Worm (Caenorhabditis elegans) whole organism, young adult: ENCODE results near the gene prdx-2.

Source experiments
- B0019.2 ChIP-seq: fragments of 200-800 bp; sonication (Bioruptor generic); conservative IDR thresholded peaks from 2 replicates; pipeline ENCODE4 v1.3.6; 2022; ENCODE audit warnings: missing genetic modification reagents, missing genetic modification characterization, missing compliant biosample characterization
- B0261.1 ChIP-seq: sonication (generic microtip); optimal IDR thresholded peaks from 2 replicates; lab custom pipeline; 2016; ENCODE audit warnings: mild to moderate bottlenecking, missing genetic modification characterization, moderate library complexity, missing compliant biosample characterization
- C17E4.6 ChIP-seq: fragments of 200-800 bp; sonication (Bioruptor generic); IDR thresholded peaks from 2 replicates; pipeline ENCODE4 v1.3.6; 2022; ENCODE audit warnings: missing genetic modification reagents, missing genetic modification characterization, missing compliant biosample characterization
- F10E7.11 ChIP-seq: sonication (generic microtip); optimal IDR thresholded peaks from 2 replicates; lab custom pipeline; 2017; ENCODE audit warnings: mild to moderate bottlenecking, missing genetic modification characterization, moderate library complexity, missing compliant biosample characterization
- F23B12.7 ChIP-seq: sonication (generic microtip); optimal IDR thresholded peaks from 2 replicates; lab custom pipeline; 2017; ENCODE audit warnings: missing genetic modification characterization, mild to moderate bottlenecking, missing compliant biosample characterization, antibody characterized with exemption, moderate library complexity; ENCODE audit not compliant: insufficient read depth
- F33H1.4 ChIP-seq: fragments of 200-800 bp; sonication (Bioruptor generic); IDR thresholded peaks from 2 replicates; pipeline ENCODE4 v1.3.6; 2022; ENCODE audit warnings: missing genetic modification reagents, missing genetic modification characterization, missing compliant biosample characterization
- F39B2.1 ChIP-seq: fragments of 200-800 bp; sonication (Bioruptor generic); IDR thresholded peaks from 2 replicates; pipeline ENCODE4 v1.3.6; 2022; ENCODE audit warnings: missing genetic modification reagents, missing genetic modification characterization, missing compliant biosample characterization
- F55B11.4 ChIP-seq: sonication (generic microtip); optimal IDR thresholded peaks from 2 replicates; lab custom pipeline; 2016; ENCODE audit warnings: missing compliant biosample characterization, missing genetic modification characterization, borderline replicate concordance; ENCODE audit not compliant: insufficient read depth
- F57A8.1 ChIP-seq: fragments of 200-800 bp; sonication (Bioruptor generic); optimal IDR thresholded peaks from 2 replicates; lab custom pipeline; 2018; ENCODE audit warnings: mild to moderate bottlenecking, missing genetic modification characterization, moderate library complexity, missing compliant biosample characterization
- T26A5.8 ChIP-seq: sonication (generic microtip); optimal IDR thresholded peaks from 2 replicates; lab custom pipeline; 2016; ENCODE audit warnings: missing genetic modification characterization, missing compliant biosample characterization
- Y56A3A.18 ChIP-seq: fragments of 200-800 bp; sonication (Bioruptor generic); IDR thresholded peaks from 2 replicates; pipeline ENCODE4 v1.3.6; 2022; ENCODE audit warnings: missing genetic modification reagents, missing genetic modification characterization, missing compliant biosample characterization
- Y67H2A.10 ChIP-seq: fragments of 200-800 bp; sonication (Bioruptor generic); conservative IDR thresholded peaks from 2 replicates; pipeline ENCODE4 v1.3.6; 2022; ENCODE audit warnings: missing genetic modification reagents, missing genetic modification characterization, missing compliant biosample characterization
- Y79H2A.3 ChIP-seq: fragments of 200-800 bp; sonication (Bioruptor generic); conservative IDR thresholded peaks from 2 replicates; pipeline ENCODE4 v1.3.6; 2022; ENCODE audit warnings: missing genetic modification reagents, missing genetic modification characterization, missing compliant biosample characterization
- ama-1 ChIP-seq, 3 experiments: fragments of 150-350 bp in 1 of 3; sonication (generic microtip) in 2 of 3; optimal IDR thresholded peaks; 2 replicates each; lab custom pipeline; 2014 to 2018; ENCODE audit warnings: missing biosample characterization in 2 of 3, missing genetic modification characterization in 2 of 3, missing genetic modification reagents in 2 of 3
- aptf-2 ChIP-seq: fragments of 200-800 bp; sonication (Bioruptor generic); conservative IDR thresholded peaks from 2 replicates; pipeline ENCODE4 v1.3.6; 2022; ENCODE audit warnings: missing genetic modification reagents, missing genetic modification characterization, missing compliant biosample characterization
- attf-6 ChIP-seq: fragments of 200-800 bp; sonication (Bioruptor generic); IDR thresholded peaks from 2 replicates; pipeline ENCODE4 v1.3.6; 2022; ENCODE audit warnings: missing genetic modification reagents, missing genetic modification characterization, missing compliant biosample characterization
- bed-1 ChIP-seq: fragments of 200-800 bp; sonication (Bioruptor generic); IDR thresholded peaks from 2 replicates; pipeline ENCODE4 v1.3.6; 2022; ENCODE audit warnings: missing genetic modification reagents, missing genetic modification characterization, missing compliant biosample characterization
- cebp-1 ChIP-seq, 2 experiments: fragments of 200-800 bp in 1 of 2; sonication (Bioruptor generic) in 1 of 2; sonication (generic microtip) in 1 of 2; IDR thresholded peaks in 1 of 2; optimal IDR thresholded peaks in 1 of 2; 2 replicates each; pipeline versions ENCODE4 v1.3.6 to Lab custom; 2017 to 2022; ENCODE audit warnings: missing compliant biosample characterization in 2 of 2, missing genetic modification characterization in 2 of 2, mild to moderate bottlenecking in 1 of 2, missing genetic modification reagents in 1 of 2, moderate library complexity in 1 of 2
- cebp-2 ChIP-seq: fragments of 200-800 bp; sonication (Bioruptor generic); IDR thresholded peaks from 2 replicates; pipeline ENCODE4 v1.3.6; 2022; ENCODE audit warnings: missing genetic modification characterization, missing compliant biosample characterization
- ceh-27 ChIP-seq: fragments of 200-800 bp; sonication (Bioruptor generic); optimal IDR thresholded peaks from 2 replicates; lab custom pipeline; 2018; ENCODE audit warnings: mild to moderate bottlenecking, missing genetic modification characterization, moderate library complexity, missing compliant biosample characterization
- ceh-40 ChIP-seq: fragments of 200-800 bp; sonication (Bioruptor generic); IDR thresholded peaks from 2 replicates; pipeline ENCODE4 v1.3.6; 2022; ENCODE audit warnings: missing genetic modification characterization, missing compliant biosample characterization
- efl-1 ChIP-seq: fragments of 150-350 bp; optimal IDR thresholded peaks from 2 replicates; lab custom pipeline; 2014; ENCODE audit warnings: missing biosample characterization, missing genetic modification reagents, missing genetic modification characterization
- egl-44 ChIP-seq: fragments of 200-800 bp; sonication (Bioruptor generic); IDR thresholded peaks from 2 replicates; pipeline ENCODE4 v1.3.6; 2022; ENCODE audit warnings: missing genetic modification reagents, missing genetic modification characterization, missing compliant biosample characterization
- egrh-3 ChIP-seq: fragments of 200-800 bp; sonication (Bioruptor generic); IDR thresholded peaks from 2 replicates; pipeline ENCODE4 v1.3.6; 2022; ENCODE audit warnings: missing genetic modification reagents, missing genetic modification characterization, missing compliant biosample characterization
- gei-17 ChIP-seq: fragments of 200-800 bp; sonication (Bioruptor generic); optimal IDR thresholded peaks from 2 replicates; lab custom pipeline; 2018; ENCODE audit warnings: mild to moderate bottlenecking, missing genetic modification characterization, missing compliant biosample characterization
- hlh-12 ChIP-seq: sonication (generic microtip); optimal IDR thresholded peaks from 2 replicates; lab custom pipeline; 2016; ENCODE audit warnings: missing genetic modification characterization, missing compliant biosample characterization
- hlh-26 ChIP-seq: fragments of 200-800 bp; sonication (Bioruptor generic); conservative IDR thresholded peaks from 2 replicates; pipeline ENCODE4 v1.3.6; 2022; ENCODE audit warnings: missing genetic modification reagents, missing genetic modification characterization, missing compliant biosample characterization
- hsf-1 ChIP-seq: fragments of 200-800 bp; sonication (Bioruptor generic); IDR thresholded peaks from 2 replicates; pipeline ENCODE4 v1.3.6; 2022; ENCODE audit warnings: missing genetic modification reagents, missing genetic modification characterization, missing compliant biosample characterization
- lag-1 ChIP-seq: fragments of 200-800 bp; sonication (Bioruptor generic); IDR thresholded peaks from 2 replicates; pipeline ENCODE4 v1.3.6; 2022; ENCODE audit warnings: missing genetic modification reagents, missing genetic modification characterization, missing compliant biosample characterization
- lin-26 ChIP-seq: fragments of 200-800 bp; sonication (Bioruptor generic); IDR thresholded peaks from 2 replicates; pipeline ENCODE4 v1.3.6; 2022; ENCODE audit warnings: missing genetic modification reagents, missing genetic modification characterization, missing compliant biosample characterization
- lin-54 ChIP-seq: fragments of 200-800 bp; sonication (Bioruptor generic); optimal IDR thresholded peaks from 2 replicates; lab custom pipeline; 2018; ENCODE audit warnings: mild to moderate bottlenecking, missing genetic modification characterization, missing compliant biosample characterization
- madf-3 ChIP-seq: fragments of 200-800 bp; sonication (Bioruptor generic); IDR thresholded peaks from 2 replicates; pipeline ENCODE4 v1.3.6; 2022; ENCODE audit warnings: missing genetic modification reagents, missing genetic modification characterization, missing compliant biosample characterization
- nfya-2 ChIP-seq: fragments of 200-800 bp; sonication (Bioruptor generic); IDR thresholded peaks from 2 replicates; pipeline ENCODE4 v1.3.6; 2022; ENCODE audit warnings: missing genetic modification reagents, missing genetic modification characterization, missing compliant biosample characterization
- nfyb-1 ChIP-seq: fragments of 200-800 bp; sonication (Bioruptor generic); IDR thresholded peaks from 2 replicates; pipeline ENCODE4 v1.3.6; 2022; ENCODE audit warnings: missing genetic modification reagents, missing genetic modification characterization, missing compliant biosample characterization
- nhr-27 ChIP-seq: fragments of 200-800 bp; sonication (Bioruptor generic); optimal IDR thresholded peaks from 2 replicates; lab custom pipeline; 2018; ENCODE audit warnings: mild to moderate bottlenecking, missing genetic modification characterization, moderate library complexity, missing compliant biosample characterization
- nhr-90 ChIP-seq: sonication (generic microtip); optimal IDR thresholded peaks from 2 replicates; lab custom pipeline; 2016; ENCODE audit warnings: missing genotype, mild to moderate bottlenecking, missing genetic modification characterization, missing compliant biosample characterization
- sdz-38 ChIP-seq: sonication (generic microtip); optimal IDR thresholded peaks from 2 replicates; lab custom pipeline; 2016; ENCODE audit warnings: missing genotype, missing genetic modification characterization, missing compliant biosample characterization
- sea-2 ChIP-seq: fragments of 200-800 bp; sonication (Bioruptor generic); IDR thresholded peaks from 2 replicates; pipeline ENCODE4 v1.3.6; 2022; ENCODE audit warnings: missing genetic modification characterization, missing compliant biosample characterization
- snpc-1.1 ChIP-seq: sonication (generic microtip); optimal IDR thresholded peaks from 2 replicates; lab custom pipeline; 2017; ENCODE audit warnings: missing genetic modification characterization, mild to moderate bottlenecking, missing compliant biosample characterization, antibody characterized with exemption, moderate library complexity, missing genotype, missing genetic modification reagents; ENCODE audit not compliant: insufficient read depth
- snpc-1.3 ChIP-seq: sonication (generic microtip); optimal IDR thresholded peaks from 2 replicates; lab custom pipeline; 2017; ENCODE audit warnings: missing genetic modification characterization, mild to moderate bottlenecking, missing compliant biosample characterization, antibody characterized with exemption, moderate library complexity, missing genotype, missing genetic modification reagents; ENCODE audit not compliant: insufficient read depth
- snpc-3.4 ChIP-seq: sonication (generic microtip); optimal IDR thresholded peaks from 2 replicates; lab custom pipeline; 2017; ENCODE audit warnings: missing genetic modification characterization, mild to moderate bottlenecking, missing compliant biosample characterization, antibody characterized with exemption, moderate library complexity, missing genotype, missing genetic modification reagents
- tbx-9 ChIP-seq: sonication (generic microtip); optimal IDR thresholded peaks from 2 replicates; lab custom pipeline; 2016; ENCODE audit warnings: borderline replicate concordance, missing genetic modification characterization, inconsistent platforms, missing compliant biosample characterization
- unc-62 ChIP-seq: fragments of 150-350 bp; optimal IDR thresholded peaks from 2 replicates; lab custom pipeline; 2014; ENCODE audit warnings: missing biosample characterization, missing genetic modification reagents, missing genetic modification characterization
- xnd-1 ChIP-seq: sonication (generic microtip); optimal IDR thresholded peaks from 2 replicates; lab custom pipeline; 2016; ENCODE audit warnings: missing genotype, missing genetic modification reagents, missing genetic modification characterization, missing compliant biosample characterization
- zfh-2 ChIP-seq: fragments of 200-800 bp; sonication (Bioruptor generic); conservative IDR thresholded peaks from 2 replicates; pipeline ENCODE4 v1.3.6; 2022; ENCODE audit warnings: missing genetic modification reagents, missing genetic modification characterization, missing compliant biosample characterization
- ztf-26 ChIP-seq: sonication (generic microtip); optimal IDR thresholded peaks from 2 replicates; lab custom pipeline; 2017; ENCODE audit warnings: missing genetic modification characterization, missing compliant biosample characterization

Gene prdx-2

DNA sequence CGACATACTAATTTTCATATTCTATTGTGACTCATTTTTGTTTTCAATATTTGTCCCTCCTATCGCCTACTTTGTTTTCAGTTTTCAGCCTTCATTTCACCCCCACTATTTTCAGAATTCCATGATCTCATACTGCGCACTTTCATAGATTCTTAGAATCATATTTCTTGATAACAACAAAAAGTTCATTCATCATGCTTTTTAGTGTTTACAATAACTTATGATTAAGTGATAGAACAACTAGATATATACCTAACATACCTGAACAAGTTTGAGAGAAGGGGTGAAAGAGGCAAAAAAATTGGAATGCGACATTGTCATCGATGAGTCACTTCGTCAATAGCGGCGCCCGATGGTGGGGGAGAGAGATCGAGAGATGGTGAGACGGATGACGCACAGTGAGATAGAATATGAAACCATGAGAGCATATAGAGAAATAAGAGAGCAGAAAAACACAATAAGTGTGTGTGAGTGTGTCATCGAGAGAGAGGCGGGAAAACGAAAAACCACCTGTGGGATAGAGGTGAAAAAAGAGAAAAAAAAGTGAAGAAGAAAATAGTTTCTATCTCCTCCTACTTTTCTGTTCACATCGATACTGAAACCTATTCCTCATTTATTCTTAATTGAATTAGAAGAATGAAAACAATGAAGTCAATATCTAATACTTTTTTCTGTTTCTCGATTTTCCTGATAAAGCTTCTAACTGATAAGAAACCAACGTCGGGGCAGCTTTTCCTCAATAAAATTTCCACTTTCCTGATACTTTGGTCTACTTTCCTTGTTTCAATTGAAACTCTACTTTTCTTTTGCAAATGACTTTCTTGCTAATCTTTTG, 41.1 kb upstream of the prdx-2 start (continued):
- TF ChIP-seq F10E7.11 (tag; lab: Kevin White, UChicago) (no peak), nhr-90 (tag; lab: Kevin White, UChicago) (no peak), unc-62 (peak; percentile 54), B0261.1 (tag; lab: Kevin White, UChicago) (no peak), snpc-1.1 (tag; lab: Kevin White, UChicago) (no peak), efl-1 (GFP tag; lab: Kevin White, UChicago) (peak; percentile 22), Y67H2A.10 (GFP tag; lab: Robert Waterston, UW) (no peak), hlh-26 (GFP tag; lab: Robert Waterston, UW) (no peak), C17E4.6 (no peak), F39B2.1 (GFP tag; lab: Robert Waterston, UW) (no peak), bed-1 (GFP tag; lab: Robert Waterston, UW) (no peak), lin-26 (0 out of 2 replicates have a peak, but pooled peaks have one; percentile 44), zfh-2 (peak; percentile 90), gei-17 (no peak), lag-1 (GFP tag; lab: Robert Waterston, UW) (no peak), ztf-26 (tag; lab: Kevin White, UChicago) (peak; percentile 11), nfyb-1 (GFP tag; lab: Robert Waterston, UW) (peak; percentile 49; the same call in 1 of the 2 replicates), egrh-3 (GFP tag; lab: Robert Waterston, UW) (no peak), F23B12.7 (tag; lab: Kevin White, UChicago) (no peak), ceh-40 (GFP tag; lab: Robert Waterston, UW) (0 out of 2 replicates have a peak, but pooled peaks have one; percentile 43), B0019.2 (GFP tag; lab: Robert Waterston, UW) (no peak), T26A5.8 (tag; lab: Kevin White, UChicago) (no peak), F57A8.1 (no peak), cebp-1 (GFP tag; IDR thresholded peaks at IDR 0.05; lab: Robert Waterston, UW) (no peak), cebp-1 (tag; optimal IDR thresholded peaks at IDR 0.05; lab: Kevin White, UChicago) (peak; percentile 69), snpc-1.3 (tag; lab: Kevin White, UChicago) (no peak), ceh-27 (peak; percentile 63), lin-54 (GFP tag; lab: Kevin White, UChicago) (peak; percentile 30), cebp-2 (no peak), F33H1.4 (GFP tag; lab: Robert Waterston, UW) (no peak), attf-6 (GFP tag; lab: Robert Waterston, UW) (no peak), sea-2 (GFP tag; lab: Robert Waterston, UW) (no peak), Y56A3A.18 (no peak), Y79H2A.3 (GFP tag; lab: Robert Waterston, UW) (no peak), xnd-1 (tag; lab: Kevin White, UChicago) (no peak), sdz-38 (tag; lab: Kevin White, UChicago) (no peak), aptf-2 (GFP tag; lab: Robert Waterston, UW) (no peak), egl-44 (GFP tag; lab: Robert Waterston, UW) (no peak), hsf-1 (GFP tag; lab: Robert Waterston, UW) (no peak), madf-3 (no peak), snpc-3.4 (tag; lab: Kevin White, UChicago) (no peak), tbx-9 (tag; lab: Kevin White, UChicago) (no peak), nfya-2 (GFP tag; lab: Robert Waterston, UW) (no peak), ama-1 (optimal IDR thresholded peaks at IDR 0.05; lab: Kevin White, UChicago) (no peak), ama-1 (GFP tag; optimal IDR thresholded peaks at IDR 0.05; lab: Kevin White, UChicago) (no peak), F55B11.4 (tag; lab: Kevin White, UChicago) (no peak), hlh-12 (tag; lab: Kevin White, UChicago) (no peak), nhr-27 (no peak)
